Fruit fly (Drosophila melanogaster): ENCODE measurements around the gene CG34426.

DNA sequence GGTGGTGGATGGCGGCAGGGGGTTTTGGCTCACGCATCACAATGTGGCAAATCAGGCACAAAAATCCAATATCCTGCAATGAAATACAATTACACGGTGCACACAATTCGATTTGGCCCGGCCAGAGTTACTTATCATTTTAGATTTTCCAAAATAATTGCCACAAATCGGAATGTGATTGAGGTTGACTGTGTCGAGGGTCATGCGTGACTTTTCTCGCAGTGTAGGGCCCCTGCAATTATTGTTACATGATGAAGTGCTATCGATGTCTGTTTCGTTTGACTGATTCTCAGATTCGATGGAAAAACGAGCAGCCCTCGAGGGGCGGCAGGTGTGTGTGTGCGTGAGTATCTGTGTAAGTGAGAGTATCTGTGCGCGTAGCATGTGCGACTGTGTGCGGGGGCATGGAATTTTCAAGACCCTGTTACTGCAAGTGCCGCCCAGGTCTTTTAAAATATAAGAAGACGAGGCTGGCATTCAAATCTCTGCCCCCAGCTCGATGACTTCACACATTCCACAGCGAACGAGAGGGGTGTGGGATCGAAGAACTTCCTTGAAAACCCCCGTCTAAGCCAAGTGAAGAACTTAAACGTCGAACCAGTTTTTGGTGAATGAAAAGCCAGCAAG, 22.3 kb downstream of the CG34426 start:
- TF ChIP-seq pan (optimal IDR thresholded peaks at IDR 0.05) (no peak), Dll (optimal IDR thresholded peaks at IDR 0.05) (no peak), CG8478 (optimal IDR thresholded peaks at IDR 0.05) (no peak), usp (GFP tag; optimal IDR thresholded peaks at IDR 0.05) (no peak), psq (optimal IDR thresholded peaks at IDR 0.05) (no peak)

Measured in whole organism.